Fruit fly (Drosophila melanogaster) whole organism, embryonic: ENCODE measurements around the gene Cisd2.
A peak's percentile ranks its signal among the peaks of the same experiment; 100 is the strongest.

Experiments
- Ada2b ChIP-seq: fragments of 200-800 bp; sonication (Bioruptor generic); IDR thresholded peaks from 2 replicates; pipeline ENCODE4 v1.3.6; 2022; ENCODE audit warnings: missing biosample characterization, missing genetic modification characterization
- Awh ChIP-seq: fragments of 200-800 bp; sonication (Bioruptor generic); IDR thresholded peaks from 2 replicates; pipeline ENCODE4, ENCODE4 v1.3.6; 2022; ENCODE audit warnings: missing biosample characterization, missing genetic modification characterization
- CG10274 ChIP-seq: fragments of 200-800 bp; sonication (Bioruptor generic); optimal IDR thresholded peaks from 3 replicates; lab custom pipeline; 2017; ENCODE audit warnings: missing biosample characterization, mild to moderate bottlenecking, missing genetic modification characterization
- CG10565 ChIP-seq: fragments of 200-800 bp; sonication (Bioruptor generic); optimal IDR thresholded peaks from 3 replicates; lab custom pipeline; 2016; ENCODE audit warnings: missing biosample characterization, mild to moderate bottlenecking, missing genetic modification characterization
- CG10979 ChIP-seq: fragments of 200-800 bp; sonication (Bioruptor generic); optimal IDR thresholded peaks from 2 replicates; lab custom pipeline; 2018; ENCODE audit warnings: missing biosample characterization, mild to moderate bottlenecking, missing genetic modification characterization, moderate library complexity
- CG11085 ChIP-seq: fragments of 200-800 bp; sonication (Bioruptor generic); IDR thresholded peaks from 2 replicates; pipeline ENCODE4 v1.3.6; 2022; ENCODE audit warnings: missing biosample characterization, missing genetic modification characterization
- CG1603 ChIP-seq: fragments of 200-800 bp; sonication (Bioruptor generic); optimal IDR thresholded peaks from 2 replicates; lab custom pipeline; 2019; ENCODE audit warnings: missing biosample characterization, mild to moderate bottlenecking, missing genetic modification characterization, moderate library complexity
- CG1647 ChIP-seq: fragments of 200-800 bp; sonication (Bioruptor generic); optimal IDR thresholded peaks from 3 replicates; lab custom pipeline; 2016; ENCODE audit warnings: missing biosample characterization, missing genetic modification characterization
- CG17829 ChIP-seq: fragments of 200-800 bp; optimal IDR thresholded peaks from 2 replicates; lab custom pipeline; 2019; ENCODE audit warnings: missing biosample characterization, mild to moderate bottlenecking, missing genetic modification characterization, moderate library complexity
- CG1792 ChIP-seq: fragments of 200-800 bp; sonication (Bioruptor generic); optimal IDR thresholded peaks from 2 replicates; lab custom pipeline; 2016; ENCODE audit warnings: missing biosample characterization, missing genetic modification characterization
- CG18262 ChIP-seq: fragments of 200-800 bp; optimal IDR thresholded peaks from 3 replicates; lab custom pipeline; 2019; ENCODE audit warnings: missing biosample characterization, mild to moderate bottlenecking, missing genetic modification characterization, moderate library complexity
- CG3163 ChIP-seq: fragments of 200-800 bp; sonication (Bioruptor generic); optimal IDR thresholded peaks from 3 replicates; lab custom pipeline; 2016; ENCODE audit warnings: missing biosample characterization, missing genetic modification characterization
- CG32767 ChIP-seq: fragments of 200-800 bp; sonication (Bioruptor generic); IDR thresholded peaks from 2 replicates; pipeline ENCODE4 v1.3.6; 2022; ENCODE audit warnings: missing biosample characterization, missing genetic modification characterization
- CG3726 ChIP-seq: fragments of 200-800 bp; sonication (Bioruptor generic); IDR thresholded peaks from 3 replicates; pipeline ENCODE4, ENCODE4 v1.3.6; 2022; ENCODE audit warnings: missing biosample characterization, missing genetic modification characterization
- CG5953 ChIP-seq: fragments of 200-800 bp; sonication (Bioruptor generic); IDR thresholded peaks from 2 replicates; pipeline ENCODE4 v1.3.6; 2022; ENCODE audit warnings: missing biosample characterization, missing genetic modification characterization
- CG6689 ChIP-seq: fragments of 200-800 bp; sonication (Bioruptor generic); IDR thresholded peaks from 2 replicates; pipeline ENCODE4 v1.3.6; 2022; ENCODE audit warnings: missing biosample characterization, missing genetic modification characterization
- CG7839 ChIP-seq: fragments of 200-800 bp; sonication (Bioruptor generic); optimal IDR thresholded peaks from 3 replicates; lab custom pipeline; 2018; ENCODE audit warnings: missing biosample characterization, mild to moderate bottlenecking, missing genetic modification characterization, moderate library complexity
- CG7928 ChIP-seq: fragments of 200-800 bp; sonication (Bioruptor generic); optimal IDR thresholded peaks from 2 replicates; lab custom pipeline; 2017; ENCODE audit warnings: missing biosample characterization, mild to moderate bottlenecking, missing genetic modification characterization
- Doc2 ChIP-seq: fragments of 200-800 bp; sonication (Bioruptor generic); IDR thresholded peaks from 2 replicates; pipeline ENCODE4 v1.3.6; 2022; ENCODE audit warnings: missing biosample characterization, missing genetic modification characterization
- Dp ChIP-seq: fragments of 200-800 bp; sonication (Bioruptor generic); optimal IDR thresholded peaks from 2 replicates; lab custom pipeline; 2018; ENCODE audit warnings: missing biosample characterization, mild to moderate bottlenecking, missing genetic modification characterization, moderate library complexity
- E2f2 ChIP-seq: fragments of 200-800 bp; sonication (Bioruptor generic); IDR thresholded peaks from 2 replicates; pipeline ENCODE4 v1.3.6; 2022; ENCODE audit warnings: missing biosample characterization, missing genetic modification characterization
- Fer2 ChIP-seq: fragments of 200-800 bp; sonication (Bioruptor generic); optimal IDR thresholded peaks from 2 replicates; lab custom pipeline; 2018; ENCODE audit warnings: missing biosample characterization, mild to moderate bottlenecking, missing genetic modification characterization, moderate library complexity
- Hr3 ChIP-seq: fragments of 200-800 bp; sonication (Bioruptor generic); optimal IDR thresholded peaks from 3 replicates; lab custom pipeline; 2016; ENCODE audit warnings: missing biosample characterization, missing genetic modification characterization
- Kr ChIP-seq: fragments of 200-800 bp; sonication (Bioruptor generic); optimal IDR thresholded peaks from 2 replicates; lab custom pipeline; 2017; ENCODE audit warnings: missing biosample characterization, mild to moderate bottlenecking, missing genetic modification characterization
- MBD-R2 ChIP-seq: fragments of 200-800 bp; sonication (Bioruptor generic); IDR thresholded peaks from 2 replicates; pipeline ENCODE4 v1.3.6; 2022; ENCODE audit warnings: missing biosample characterization, missing genetic modification characterization
- Med ChIP-seq: fragments of 200-800 bp; sonication (Bioruptor generic); peaks from one replicate; lab custom pipeline; 2016; ENCODE audit warnings: missing biosample characterization, missing genetic modification characterization, mild to moderate bottlenecking, inconsistent platforms, moderate library complexity
- Myb ChIP-seq: fragments of 200-800 bp; sonication (Bioruptor generic); optimal IDR thresholded peaks from 2 replicates; lab custom pipeline; 2016; ENCODE audit warnings: missing biosample characterization, missing genetic modification characterization
- Ravus ChIP-seq: fragments of 200-800 bp; sonication (Bioruptor generic); IDR thresholded peaks from 2 replicates; pipeline ENCODE4 v1.3.6; 2022; ENCODE audit warnings: missing biosample characterization, missing genetic modification characterization
- Side ChIP-seq: fragments of 200-800 bp; sonication (Bioruptor generic); optimal IDR thresholded peaks from 2 replicates; lab custom pipeline; 2016; ENCODE audit warnings: missing biosample characterization, missing genetic modification characterization
- Six4 ChIP-seq: fragments of 200-800 bp; sonication (Bioruptor generic); optimal IDR thresholded peaks from 2 replicates; lab custom pipeline; 2016; ENCODE audit warnings: missing biosample characterization, missing genetic modification characterization
- Taf1 ChIP-seq: fragments of 200-800 bp; sonication (Bioruptor generic); IDR thresholded peaks from 2 replicates; pipeline ENCODE4 v1.3.6; 2022; ENCODE audit warnings: missing biosample characterization, missing genetic modification characterization
- al ChIP-seq: fragments of 200-800 bp; sonication (Bioruptor generic); IDR thresholded peaks from 2 replicates; pipeline ENCODE4 v1.3.6; 2022; ENCODE audit warnings: missing biosample characterization, missing genetic modification characterization
- corto ChIP-seq: fragments of 200-800 bp; sonication (Bioruptor generic); optimal IDR thresholded peaks from 2 replicates; lab custom pipeline; 2016; ENCODE audit warnings: missing biosample characterization, mild to moderate bottlenecking, missing genetic modification characterization, moderate library complexity
- dati ChIP-seq: fragments of 200-800 bp; sonication (Bioruptor generic); IDR thresholded peaks from 2 replicates; pipeline ENCODE4 v1.3.6; 2022; ENCODE audit warnings: missing biosample characterization, missing genetic modification characterization
- fu2 ChIP-seq: fragments of 200-800 bp; sonication (Bioruptor generic); optimal IDR thresholded peaks from 2 replicates; lab custom pipeline; 2016; ENCODE audit warnings: missing biosample characterization, missing genetic modification characterization
- ind ChIP-seq: fragments of 200-800 bp; sonication (Bioruptor generic); optimal IDR thresholded peaks from 3 replicates; lab custom pipeline; 2016; ENCODE audit warnings: missing biosample characterization, missing genetic modification characterization
- lbe ChIP-seq: fragments of 200-800 bp; sonication (Bioruptor generic); optimal IDR thresholded peaks from 2 replicates; lab custom pipeline; 2016; ENCODE audit warnings: missing biosample characterization, mild to moderate bottlenecking, missing genetic modification characterization
- luna ChIP-seq: fragments of 200-800 bp; sonication (Bioruptor generic); optimal IDR thresholded peaks from 2 replicates; lab custom pipeline; 2016; ENCODE audit warnings: missing biosample characterization, missing genetic modification characterization
- mld ChIP-seq: fragments of 200-800 bp; sonication (Bioruptor generic); IDR thresholded peaks from 3 replicates; pipeline ENCODE4 v1.3.6; 2022; ENCODE audit warnings: missing biosample characterization, missing genetic modification characterization; ENCODE audit not compliant: partially characterized antibody
- pan ChIP-seq, 4 experiments: fragments of >200 bp in 3 of 4; fragments of 200-800 bp in 1 of 4; sonication (Bioruptor generic) in 1 of 4; optimal IDR thresholded peaks in 3 of 4; IDR thresholded peaks in 1 of 4; 2 replicates each; pipeline versions ENCODE4 v1.3.6 to Lab custom; 2017 to 2022; ENCODE audit warnings: missing biosample characterization in 2 of 4, missing genetic modification characterization in 2 of 4, mixed read lengths in 1 of 4
- pros ChIP-seq: fragments of 200-800 bp; sonication (Bioruptor generic); optimal IDR thresholded peaks from 3 replicates; lab custom pipeline; 2019; ENCODE audit warnings: missing biosample characterization, mild to moderate bottlenecking, missing genetic modification characterization, moderate library complexity
- rib ChIP-seq: fragments of 200-800 bp; sonication (Bioruptor generic); IDR thresholded peaks from 2 replicates; pipeline ENCODE4 v1.3.6; 2022; ENCODE audit warnings: missing biosample characterization, missing genetic modification characterization
- ro ChIP-seq: fragments of 200-800 bp; sonication (Bioruptor generic); IDR thresholded peaks from 2 replicates; pipeline ENCODE4 v1.3.6; 2022; ENCODE audit warnings: missing biosample characterization, missing genetic modification characterization
- row ChIP-seq: fragments of 200-800 bp; sonication (Bioruptor generic); IDR thresholded peaks from 3 replicates; pipeline ENCODE4 v1.3.6; 2022; ENCODE audit warnings: missing biosample characterization, missing genetic modification characterization
- sisA ChIP-seq: fragments of 200-800 bp; sonication (Bioruptor generic); IDR thresholded peaks from 2 replicates; pipeline ENCODE4 v1.3.6; 2022; ENCODE audit warnings: missing biosample characterization, missing genetic modification characterization
- sqz ChIP-seq: fragments of 200-800 bp; sonication (Bioruptor generic); optimal IDR thresholded peaks from 3 replicates; lab custom pipeline; 2018; ENCODE audit warnings: missing biosample characterization, mild to moderate bottlenecking, missing genetic modification characterization
- sr ChIP-seq: fragments of 200-800 bp; sonication (Bioruptor generic); IDR thresholded peaks from 3 replicates; pipeline ENCODE4 v1.3.6; 2022; ENCODE audit warnings: missing biosample characterization, missing genetic modification characterization
- stc ChIP-seq: fragments of 200-800 bp; sonication (Bioruptor generic); IDR thresholded peaks from 2 replicates; pipeline ENCODE4 v1.3.6; 2022; ENCODE audit warnings: missing biosample characterization, missing genetic modification characterization
- stwl ChIP-seq: fragments of 200-800 bp; sonication (Bioruptor generic); optimal IDR thresholded peaks from 3 replicates; lab custom pipeline; 2018; ENCODE audit warnings: missing biosample characterization, mild to moderate bottlenecking, missing genetic modification characterization, moderate library complexity
- usp ChIP-seq: fragments of >200 bp; optimal IDR thresholded peaks from 2 replicates; lab custom pipeline; 2017; ENCODE audit warnings: missing biosample characterization, missing genetic modification characterization
- z ChIP-seq: fragments of 200-800 bp; sonication (Bioruptor generic); IDR thresholded peaks from 3 replicates; pipeline ENCODE4 v1.3.6; 2022; ENCODE audit warnings: missing biosample characterization, missing genetic modification characterization

The Cisd2 gene

dm6 chr3R:29215652-29216483 is 7.4 kb downstream of the Cisd2 start (continued):
- TF ChIP-seq CG6689 (GFP tag; lab: Robert Waterston, UW) (no peak), ind (no peak), rib (GFP tag; lab: Robert Waterston, UW) (no peak), sqz (GFP tag; lab: Kevin White, UChicago) (peak; percentile 40), Myb (no peak), E2f2 (GFP tag; lab: Robert Waterston, UW) (no peak; the same call in 1 of the 2 replicates), CG17829 (tag; lab: Kevin White, UChicago) (no peak), ro (no peak), Kr (GFP tag; lab: Kevin White, UChicago) (no peak), CG11085 (GFP tag; lab: Robert Waterston, UW) (no peak), CG1603 (tag; lab: Kevin White, UChicago) (peak; percentile 17), CG5953 (GFP tag; lab: Robert Waterston, UW) (no peak), CG10979 (tag; lab: Kevin White, UChicago) (peak; percentile 0), usp (no peak), fu2 (GFP tag; lab: Kevin White, UChicago) (no peak), CG10565 (GFP tag; lab: Kevin White, UChicago) (no peak), CG1647 (GFP tag; lab: Kevin White, UChicago) (no peak), Doc2 (GFP tag; lab: Robert Waterston, UW) (no peak), al (GFP tag; lab: Robert Waterston, UW) (no peak), Side (GFP tag; lab: Kevin White, UChicago) (no peak), corto (GFP tag; lab: Kevin White, UChicago) (no peak), z (no peak), Med (GFP tag; lab: Kevin White, UChicago) (peak; percentile 63), CG10274 (no peak), Dp (GFP tag; lab: Kevin White, UChicago) (no peak), Awh (GFP tag; lab: Robert Waterston, UW) (no peak), pan (optimal IDR thresholded peaks at IDR 0.05; lab: Kevin White, UChicago) (no peak), pan (GFP tag; optimal IDR thresholded peaks at IDR 0.05 in 1 of 2, IDR thresholded peaks at IDR 0.05 in 1 of 2) (no peak), luna (GFP tag; lab: Kevin White, UChicago) (no peak), CG32767 (GFP tag; lab: Robert Waterston, UW) (no peak), dati (GFP tag; lab: Robert Waterston, UW) (no peak), CG3163 (peak; percentile 91), pros (no peak), stwl (tag; lab: Kevin White, UChicago) (no peak), lbe (no peak), Hr3 (GFP tag; lab: Kevin White, UChicago) (no peak), Taf1 (GFP tag; lab: Robert Waterston, UW) (no peak), MBD-R2 (GFP tag; lab: Robert Waterston, UW) (no peak), CG18262 (peak; percentile 2), Fer2 (tag; lab: Kevin White, UChicago) (no peak), CG7928 (GFP tag; lab: Kevin White, UChicago) (no peak), row (GFP tag; lab: Robert Waterston, UW) (peak; percentile 40; the same call in 2 of the 3 replicates), CG7839 (tag; lab: Kevin White, UChicago) (peak; percentile 11), Six4 (GFP tag; lab: Kevin White, UChicago) (peak; percentile 4), Ada2b (GFP tag; lab: Robert Waterston, UW) (no peak), CG1792 (GFP tag; lab: Kevin White, UChicago) (no peak), mld (GFP tag; lab: Robert Waterston, UW) (no peak), CG3726 (GFP tag; lab: Robert Waterston, UW) (no peak), Ravus (GFP tag; lab: Robert Waterston, UW) (no peak), sisA (GFP tag; lab: Robert Waterston, UW) (no peak), sr (GFP tag; lab: Robert Waterston, UW) (no peak), stc (GFP tag; lab: Robert Waterston, UW) (0 out of 2 replicates have a peak, but pooled peaks have one; percentile 18)
